Worm (Caenorhabditis elegans) whole organism, L4 larva: ENCODE measurements around the gene acs-7.

Source experiments
- duxl-1 ChIP-seq: sonication (generic microtip); optimal IDR thresholded peaks from 2 replicates; lab custom pipeline; 2016; ENCODE audit warnings: mild to moderate bottlenecking, missing genetic modification characterization, moderate library complexity, missing compliant biosample characterization; ENCODE audit not compliant: poor library complexity
- egl-43 ChIP-seq: fragments of 200-800 bp; sonication (Bioruptor generic); IDR thresholded peaks from 2 replicates; pipeline ENCODE4 v1.3.6; 2022; ENCODE audit warnings: missing genetic modification reagents, missing genetic modification characterization, missing compliant biosample characterization
- lin-13 ChIP-seq: fragments of 150-350 bp; optimal IDR thresholded peaks from 2 replicates; lab custom pipeline; 2014; ENCODE audit warnings: missing biosample characterization, missing genetic modification reagents, missing genetic modification characterization
- skn-1 ChIP-seq: fragments of 150-350 bp; optimal IDR thresholded peaks from 2 replicates; lab custom pipeline; 2014; ENCODE audit warnings: missing biosample characterization, missing genetic modification characterization

- TF ChIP-seq egl-43 (GFP tag; lab: Robert Waterston, UW) (no peak), skn-1 (tag; lab: Kevin White, UChicago) (no peak), duxl-1 (tag; lab: Kevin White, UChicago) (no peak), lin-13 (no peak)
Observed at ce11 chrII:9277153-9277552, 14.7 kb upstream of the acs-7 start.
